Worm (Caenorhabditis elegans) whole organism, young adult: Measurements from ENCODE around the gene trm-1.
A peak's percentile ranks its signal among the peaks of the same experiment; 100 is the strongest.

Experiments used
- B0261.1 ChIP-seq: sonication (generic microtip); optimal IDR thresholded peaks from 2 replicates; lab custom pipeline; 2016; ENCODE audit warnings: mild to moderate bottlenecking, missing genetic modification characterization, moderate library complexity, missing compliant biosample characterization
- D2030.7 ChIP-seq: fragments of 200-800 bp; sonication (Bioruptor generic); IDR thresholded peaks from 2 replicates; pipeline ENCODE4 v1.3.6; 2022; ENCODE audit warnings: missing genetic modification reagents, missing genetic modification characterization, missing compliant biosample characterization
- F10E7.11 ChIP-seq: sonication (generic microtip); optimal IDR thresholded peaks from 2 replicates; lab custom pipeline; 2017; ENCODE audit warnings: mild to moderate bottlenecking, missing genetic modification characterization, moderate library complexity, missing compliant biosample characterization
- F57A8.1 ChIP-seq: fragments of 200-800 bp; sonication (Bioruptor generic); optimal IDR thresholded peaks from 2 replicates; lab custom pipeline; 2018; ENCODE audit warnings: mild to moderate bottlenecking, missing genetic modification characterization, moderate library complexity, missing compliant biosample characterization
- K11D2.4 ChIP-seq: fragments of 200-800 bp; sonication (Bioruptor generic); IDR thresholded peaks from 2 replicates; pipeline ENCODE4 v1.3.6; 2022; ENCODE audit warnings: missing genetic modification reagents, missing genetic modification characterization, missing compliant biosample characterization
- K12H6.12 ChIP-seq: fragments of 200-800 bp; sonication (Bioruptor generic); optimal IDR thresholded peaks from 2 replicates; lab custom pipeline; 2018; ENCODE audit warnings: mild to moderate bottlenecking, missing genetic modification characterization, missing compliant biosample characterization
- T26A5.8 ChIP-seq: sonication (generic microtip); optimal IDR thresholded peaks from 2 replicates; lab custom pipeline; 2016; ENCODE audit warnings: missing genetic modification characterization, missing compliant biosample characterization
- Y53G8AR.9 ChIP-seq: fragments of 200-800 bp; sonication (Bioruptor generic); conservative IDR thresholded peaks from 2 replicates; pipeline ENCODE4 v1.3.6; 2022; ENCODE audit warnings: missing genetic modification reagents, missing genetic modification characterization, missing compliant biosample characterization
- Y79H2A.3 ChIP-seq: fragments of 200-800 bp; sonication (Bioruptor generic); conservative IDR thresholded peaks from 2 replicates; pipeline ENCODE4 v1.3.6; 2022; ENCODE audit warnings: missing genetic modification reagents, missing genetic modification characterization, missing compliant biosample characterization
- akir-1 ChIP-seq: fragments of 200-800 bp; sonication (Bioruptor generic); optimal IDR thresholded peaks from 2 replicates; lab custom pipeline; 2018; ENCODE audit warnings: mild to moderate bottlenecking, missing genetic modification characterization, moderate library complexity, missing compliant biosample characterization
- aptf-2 ChIP-seq: fragments of 200-800 bp; sonication (Bioruptor generic); conservative IDR thresholded peaks from 2 replicates; pipeline ENCODE4 v1.3.6; 2022; ENCODE audit warnings: missing genetic modification reagents, missing genetic modification characterization, missing compliant biosample characterization
- atf-7 ChIP-seq: sonication (generic microtip); optimal IDR thresholded peaks from 2 replicates; lab custom pipeline; 2017; ENCODE audit warnings: mild to moderate bottlenecking, missing genetic modification characterization, missing compliant biosample characterization
- attf-3 ChIP-seq: fragments of 200-800 bp; sonication (Bioruptor generic); conservative IDR thresholded peaks from 2 replicates; pipeline ENCODE4 v1.3.6; 2022; ENCODE audit warnings: missing genetic modification reagents, missing genetic modification characterization, missing compliant biosample characterization
- ccch-3 ChIP-seq: fragments of 200-800 bp; sonication (Bioruptor generic); optimal IDR thresholded peaks from 2 replicates; lab custom pipeline; 2018; ENCODE audit warnings: mild to moderate bottlenecking, missing genetic modification characterization, missing compliant biosample characterization
- cebp-1 ChIP-seq, 2 experiments: fragments of 200-800 bp in 1 of 2; sonication (Bioruptor generic) in 1 of 2; sonication (generic microtip) in 1 of 2; IDR thresholded peaks in 1 of 2; optimal IDR thresholded peaks in 1 of 2; 2 replicates each; pipeline versions ENCODE4 v1.3.6 to Lab custom; 2017 to 2022; ENCODE audit warnings: missing compliant biosample characterization in 2 of 2, missing genetic modification characterization in 2 of 2, mild to moderate bottlenecking in 1 of 2, missing genetic modification reagents in 1 of 2, moderate library complexity in 1 of 2
- ceh-100 ChIP-seq: fragments of 200-800 bp; sonication (Bioruptor generic); IDR thresholded peaks from 2 replicates; pipeline ENCODE4 v1.3.6; 2022; ENCODE audit warnings: missing genetic modification reagents, missing genetic modification characterization, missing compliant biosample characterization
- ceh-79 ChIP-seq: sonication (generic microtip); optimal IDR thresholded peaks from 2 replicates; lab custom pipeline; 2017; ENCODE audit warnings: mild to moderate bottlenecking, missing genetic modification characterization, missing compliant biosample characterization
- die-1 ChIP-seq: sonication (generic microtip); optimal IDR thresholded peaks from 2 replicates; lab custom pipeline; 2016; ENCODE audit warnings: missing genotype, mild to moderate bottlenecking, missing genetic modification characterization, missing compliant biosample characterization
- ets-4 ChIP-seq: fragments of 200-800 bp; sonication (Bioruptor generic); optimal IDR thresholded peaks from 2 replicates; lab custom pipeline; 2018; ENCODE audit warnings: mild to moderate bottlenecking, missing genetic modification characterization, missing compliant biosample characterization
- gei-17 ChIP-seq: fragments of 200-800 bp; sonication (Bioruptor generic); optimal IDR thresholded peaks from 2 replicates; lab custom pipeline; 2018; ENCODE audit warnings: mild to moderate bottlenecking, missing genetic modification characterization, missing compliant biosample characterization
- hmg-1.2 ChIP-seq: fragments of 200-800 bp; sonication (Bioruptor generic); IDR thresholded peaks from 2 replicates; pipeline ENCODE4 v1.3.6; 2022; ENCODE audit warnings: missing genetic modification reagents, missing genetic modification characterization, missing compliant biosample characterization
- hmg-20 ChIP-seq: fragments of 200-800 bp; sonication (Bioruptor generic); IDR thresholded peaks from 2 replicates; pipeline ENCODE4 v1.3.6; 2022; ENCODE audit warnings: missing genetic modification reagents, missing genetic modification characterization, missing compliant biosample characterization
- let-607 ChIP-seq, 2 experiments: fragments of 200-800 bp in 1 of 2; sonication (Bioruptor generic) in 1 of 2; sonication (generic microtip) in 1 of 2; optimal IDR thresholded peaks; 2 replicates each; lab custom pipeline; 2016 to 2018; ENCODE audit warnings: mild to moderate bottlenecking in 2 of 2, missing compliant biosample characterization in 2 of 2, missing genetic modification characterization in 2 of 2, moderate library complexity in 2 of 2, missing genotype in 1 of 2
- lin-40 ChIP-seq: sonication (generic microtip); optimal IDR thresholded peaks from 2 replicates; lab custom pipeline; 2016; ENCODE audit warnings: missing genetic modification characterization, mild to moderate bottlenecking, missing compliant biosample characterization, missing genotype, missing genetic modification reagents
- madf-10 ChIP-seq: sonication (generic microtip); optimal IDR thresholded peaks from 2 replicates; lab custom pipeline; 2016; ENCODE audit warnings: mild to moderate bottlenecking, missing genetic modification characterization, missing compliant biosample characterization
- nhr-80 ChIP-seq: sonication (generic microtip); optimal IDR thresholded peaks from 2 replicates; lab custom pipeline; 2016; ENCODE audit warnings: missing genetic modification characterization, missing compliant biosample characterization
- rcor-1 ChIP-seq: fragments of 200-800 bp; sonication (Bioruptor generic); IDR thresholded peaks from 2 replicates; pipeline ENCODE4 v1.3.6; 2022; ENCODE audit warnings: missing genetic modification reagents, missing genetic modification characterization, missing compliant biosample characterization
- sdz-38 ChIP-seq: sonication (generic microtip); optimal IDR thresholded peaks from 2 replicates; lab custom pipeline; 2016; ENCODE audit warnings: missing genotype, missing genetic modification characterization, missing compliant biosample characterization
- sea-2 ChIP-seq: fragments of 200-800 bp; sonication (Bioruptor generic); IDR thresholded peaks from 2 replicates; pipeline ENCODE4 v1.3.6; 2022; ENCODE audit warnings: missing genetic modification characterization, missing compliant biosample characterization
- zfh-2 ChIP-seq: fragments of 200-800 bp; sonication (Bioruptor generic); conservative IDR thresholded peaks from 2 replicates; pipeline ENCODE4 v1.3.6; 2022; ENCODE audit warnings: missing genetic modification reagents, missing genetic modification characterization, missing compliant biosample characterization
- zim-3 ChIP-seq: sonication (generic microtip); optimal IDR thresholded peaks from 2 replicates; lab custom pipeline; 2017; ENCODE audit warnings: mild to moderate bottlenecking, missing genetic modification characterization, moderate library complexity, missing compliant biosample characterization
- ztf-3 ChIP-seq: fragments of 200-800 bp; sonication (Bioruptor generic); optimal IDR thresholded peaks from 2 replicates; lab custom pipeline; 2018; ENCODE audit warnings: mild to moderate bottlenecking, missing genetic modification characterization, missing compliant biosample characterization

Gene trm-1

DNA sequence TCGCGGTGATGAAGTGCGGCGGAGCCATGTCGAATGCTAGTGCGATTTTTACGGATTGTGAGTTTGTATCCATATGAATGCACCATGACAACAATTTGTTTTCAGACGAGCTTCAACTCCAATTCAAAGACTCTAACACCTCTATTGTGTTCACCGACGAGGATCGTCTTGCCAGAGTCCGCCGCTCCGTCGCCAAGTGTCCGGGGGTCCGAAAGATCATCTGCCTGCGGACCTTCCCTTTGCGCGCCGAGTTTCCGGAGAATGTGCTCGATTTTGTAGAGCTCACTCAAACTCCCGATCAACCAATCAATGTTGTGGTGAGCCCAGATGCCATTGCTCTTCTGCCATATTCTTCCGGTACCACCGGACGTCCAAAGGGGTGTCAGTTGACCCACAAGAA lies 38.3 kb downstream of the trm-1 start:
- TF ChIP-seq zfh-2 (peak; percentile 65), ceh-79 (tag; lab: Kevin White, UChicago) (no peak)

ce11 chrV:14146199-14146598 lies 39.2 kb downstream of the trm-1 start, which contains the start of gene acs-10:
Gene acs-10 (plus strand): TSS chrV:14146499.
- no peak for TF ChIP-seq ccch-3 (GFP tag; lab: Kevin White, UChicago)
- no peak for TF ChIP-seq sdz-38 (tag; lab: Kevin White, UChicago)
- no peak for TF ChIP-seq atf-7
- no peak for TF ChIP-seq F57A8.1
- TF ChIP-seq K11D2.4 (GFP tag; lab: Robert Waterston, UW): no peak
- no peak for TF ChIP-seq hmg-20 (GFP tag; lab: Robert Waterston, UW)
- no peak for TF ChIP-seq ceh-100 (GFP tag; lab: Robert Waterston, UW)
- no peak for TF ChIP-seq D2030.7 (GFP tag; lab: Robert Waterston, UW)
- TF ChIP-seq attf-3 (GFP tag; lab: Robert Waterston, UW): no peak
- no peak for TF ChIP-seq ztf-3 (GFP tag; lab: Kevin White, UChicago)
- TF ChIP-seq akir-1 (GFP tag; lab: Kevin White, UChicago): no peak
- TF ChIP-seq zim-3 (tag; lab: Kevin White, UChicago): no peak
- TF ChIP-seq Y53G8AR.9 (GFP tag; lab: Robert Waterston, UW): no peak
- no peak for TF ChIP-seq madf-10 (tag; lab: Kevin White, UChicago)
- TF ChIP-seq ets-4 (GFP tag; lab: Kevin White, UChicago): no peak

DNA sequence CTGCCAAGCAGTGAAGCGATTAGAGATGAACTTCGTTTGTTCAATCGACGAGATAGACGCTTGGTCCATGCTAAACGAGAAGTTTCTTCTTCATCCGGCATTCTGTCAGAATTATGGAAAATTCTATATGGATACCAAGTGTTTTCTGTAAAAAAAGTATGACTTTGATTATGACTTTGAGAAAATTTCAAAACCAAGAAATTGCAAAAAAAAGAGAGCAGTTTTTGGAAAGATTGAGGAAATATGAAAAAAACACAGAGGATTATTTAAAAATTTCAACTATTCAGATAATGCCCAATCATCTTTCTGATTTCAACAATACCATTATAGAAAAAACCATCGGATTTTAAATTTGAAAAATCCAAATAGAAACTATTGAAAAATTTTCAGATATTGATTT lies 40.1 kb downstream of the trm-1 start, which contains the start of gene par-1:
Gene par-1 (minus strand): TSS at position 101 of the 400 bp plus-strand sequence.
- TF ChIP-seq F10E7.11: no peak
- TF ChIP-seq T26A5.8 (tag; lab: Kevin White, UChicago): no peak
- TF ChIP-seq Y79H2A.3: no peak
- no peak for TF ChIP-seq let-607 (tag; optimal IDR thresholded peaks at IDR 0.05; lab: Kevin White, UChicago)
- TF ChIP-seq B0261.1 (tag; lab: Kevin White, UChicago): no peak
- TF ChIP-seq die-1 (tag; lab: Kevin White, UChicago): no peak
- TF ChIP-seq sea-2 (GFP tag; lab: Robert Waterston, UW): no peak
- no peak for TF ChIP-seq aptf-2 (GFP tag; lab: Robert Waterston, UW)
- TF ChIP-seq, all 124 proteins: peak for 0

- peak; percentile 13 for TF ChIP-seq lin-40 (tag; lab: Kevin White, UChicago)
- peak; percentile 38; the same call in 1 of the 2 replicates for TF ChIP-seq hmg-1.2 (GFP tag; lab: Robert Waterston, UW)
- TF ChIP-seq K12H6.12 (tag; lab: Kevin White, UChicago): no peak
Observed at ce11 chrV:14143634-14144033, 41.8 kb downstream of the trm-1 start.

DNA sequence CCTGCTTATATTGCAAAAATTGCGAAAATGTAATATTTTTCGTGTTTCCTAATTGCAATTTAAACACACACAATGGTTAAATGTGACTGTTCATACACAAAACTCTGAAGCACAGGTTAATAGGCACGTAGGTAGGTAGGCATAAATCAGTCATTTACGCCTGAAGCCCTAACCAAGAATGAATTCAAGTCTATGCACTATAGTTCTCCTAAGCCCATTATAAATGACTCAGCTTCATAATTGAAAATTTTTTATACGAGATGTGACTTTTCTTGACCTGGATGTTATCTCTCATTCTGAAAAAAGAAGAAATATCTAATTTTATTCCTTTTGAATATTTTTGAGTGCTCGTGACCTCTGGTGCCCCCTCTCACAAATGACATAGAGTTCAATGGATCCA lies 43.6 kb downstream of the trm-1 start:
- TF ChIP-seq gei-17 (no peak), nhr-80 (tag; lab: Kevin White, UChicago) (no peak)
- TF ChIP-seq, all 124 proteins: peak for 0

- TF ChIP-seq cebp-1 (GFP tag; IDR thresholded peaks at IDR 0.05; lab: Robert Waterston, UW) (no peak), cebp-1 (tag; optimal IDR thresholded peaks at IDR 0.05; lab: Kevin White, UChicago) (peak; percentile 47), rcor-1 (GFP tag; lab: Robert Waterston, UW) (no peak)
Observed at ce11 chrV:14140733-14141132, 44.7 kb downstream of the trm-1 start.
